Fruit fly (Drosophila melanogaster): Measurements from ENCODE around the gene klu.

DNA sequence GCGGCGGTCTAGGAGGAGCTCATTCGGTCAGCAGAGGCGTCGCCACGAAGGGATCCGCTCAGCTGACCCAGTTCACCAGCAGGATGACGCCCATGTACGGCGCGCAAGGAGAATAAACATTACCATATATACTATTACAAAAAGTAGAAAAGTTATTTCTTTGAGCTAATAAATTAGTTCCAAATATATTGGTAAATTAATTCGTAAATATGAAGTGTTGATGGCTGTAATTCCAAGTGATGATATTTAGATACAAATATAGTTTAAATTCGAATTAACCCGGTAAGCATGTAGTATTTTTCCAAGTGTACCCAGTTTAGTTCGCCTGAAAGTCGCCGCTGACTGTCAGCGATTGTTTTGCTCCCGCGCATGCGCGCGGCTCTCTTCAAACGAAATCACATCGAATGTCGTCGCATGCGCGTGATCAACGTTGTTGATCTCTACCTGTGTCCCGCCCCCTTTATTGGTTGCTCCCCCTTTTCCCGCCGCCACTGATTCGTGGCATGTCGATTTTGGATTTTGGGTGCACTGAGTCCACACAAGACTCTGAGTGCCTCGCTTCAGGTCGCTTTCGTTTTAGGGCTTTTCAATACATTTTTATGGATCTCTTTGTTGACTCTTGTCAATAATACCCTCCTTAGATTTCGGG lies 46.8 kb downstream of the klu start:
- no peak for TF ChIP-seq CTCF (optimal IDR thresholded peaks at IDR 0.05)
- TF ChIP-seq CG8478 (optimal IDR thresholded peaks at IDR 0.05), result no peak
